Fruit fly (Drosophila melanogaster): ENCODE measurements around the gene CG3061.

- TF ChIP-seq CG7368 (GFP tag; optimal IDR thresholded peaks at IDR 0.05) (no peak), net (GFP tag; optimal IDR thresholded peaks at IDR 0.05) (no peak), topi (GFP tag; optimal IDR thresholded peaks at IDR 0.05) (no peak), Met (GFP tag; optimal IDR thresholded peaks at IDR 0.05) (no peak), Ets96B (tag; optimal IDR thresholded peaks at IDR 0.05) (no peak), CG11294 (GFP tag; IDR thresholded peaks at IDR 0.05) (no peak)
Measured at dm6 chr3R:14032422-14033188, 434 bp downstream of the CG3061 start.
